Fruit fly (Drosophila melanogaster) whole organism, embryonic: Measurements from ENCODE around the gene eIF4A.

Experiments
- Asciz ChIP-seq: fragments of 200-800 bp; sonication (Bioruptor generic); optimal IDR thresholded peaks from 2 replicates; lab custom pipeline; 2017; ENCODE audit warnings: missing biosample characterization, mild to moderate bottlenecking, missing genetic modification characterization, missing genetic modification reagents
- CG10959 ChIP-seq: fragments of 200-800 bp; sonication (Bioruptor generic); IDR thresholded peaks from 2 replicates; pipeline ENCODE4 v1.3.6; 2022; ENCODE audit warnings: missing biosample characterization, missing genetic modification characterization
- CG11723 ChIP-seq: fragments of 200-800 bp; sonication (Bioruptor generic); optimal IDR thresholded peaks from 2 replicates; lab custom pipeline; 2017; ENCODE audit warnings: missing biosample characterization, mild to moderate bottlenecking, missing genetic modification characterization
- CG12769 ChIP-seq: fragments of 200-800 bp; sonication (Bioruptor generic); optimal IDR thresholded peaks from 2 replicates; lab custom pipeline; 2019; ENCODE audit warnings: missing biosample characterization, mild to moderate bottlenecking, missing genetic modification characterization, moderate library complexity
- CG15479 ChIP-seq: fragments of 200-800 bp; sonication (Bioruptor generic); optimal IDR thresholded peaks from 3 replicates; lab custom pipeline; 2019; ENCODE audit warnings: missing biosample characterization, mild to moderate bottlenecking, missing genetic modification characterization, moderate library complexity
- CG16815 ChIP-seq: fragments of 200-800 bp; sonication (Bioruptor generic); optimal IDR thresholded peaks from 3 replicates; lab custom pipeline; 2017; ENCODE audit warnings: missing biosample characterization, mild to moderate bottlenecking, missing genetic modification characterization
- CG1792 ChIP-seq: fragments of 200-800 bp; sonication (Bioruptor generic); optimal IDR thresholded peaks from 2 replicates; lab custom pipeline; 2016; ENCODE audit warnings: missing biosample characterization, missing genetic modification characterization
- CG18011 ChIP-seq: fragments of 200-800 bp; sonication (Bioruptor generic); optimal IDR thresholded peaks from 2 replicates; lab custom pipeline; 2017; ENCODE audit warnings: missing biosample characterization, missing genetic modification characterization, mild to moderate bottlenecking, moderate library complexity, missing genotype
- CG33557 ChIP-seq: fragments of 200-800 bp; sonication (Bioruptor generic); optimal IDR thresholded peaks from 2 replicates; lab custom pipeline; 2019; ENCODE audit warnings: missing biosample characterization, mild to moderate bottlenecking, missing genetic modification characterization, moderate library complexity
- CG42726 ChIP-seq: fragments of 200-800 bp; sonication (Bioruptor generic); IDR thresholded peaks from 2 replicates; pipeline ENCODE4 v1.3.6; 2022; ENCODE audit warnings: missing biosample characterization, missing genetic modification characterization; ENCODE audit not compliant: partially characterized antibody
- CG4328 ChIP-seq: fragments of 200-800 bp; sonication (Bioruptor generic); optimal IDR thresholded peaks from 3 replicates; lab custom pipeline; 2017; ENCODE audit warnings: missing biosample characterization, missing genetic modification reagents, missing genetic modification characterization
- CG9437 ChIP-seq: fragments of 200-800 bp; sonication (Bioruptor generic); optimal IDR thresholded peaks from 2 replicates; lab custom pipeline; 2018; ENCODE audit warnings: missing biosample characterization, mild to moderate bottlenecking, missing genetic modification characterization
- CHES-1-like ChIP-seq: fragments of 200-800 bp; sonication (Bioruptor generic); optimal IDR thresholded peaks from 2 replicates; lab custom pipeline; 2016; ENCODE audit warnings: missing biosample characterization, missing genetic modification characterization
- Chrac-16 ChIP-seq: fragments of 200-800 bp; sonication (Bioruptor generic); optimal IDR thresholded peaks from 3 replicates; lab custom pipeline; 2016; ENCODE audit warnings: missing biosample characterization, missing genetic modification characterization
- Dll ChIP-seq: fragments of 200-800 bp; sonication (Bioruptor generic); IDR thresholded peaks from 4 replicates; pipeline ENCODE4 v1.3.6; 2022; ENCODE audit warnings: missing biosample characterization, missing genetic modification characterization; ENCODE audit not compliant: partially characterized antibody
- Fer3 ChIP-seq: fragments of 200-800 bp; sonication (Bioruptor generic); optimal IDR thresholded peaks from 2 replicates; lab custom pipeline; 2018; ENCODE audit warnings: missing biosample characterization, mild to moderate bottlenecking, missing genetic modification characterization, moderate library complexity
- H2.0 ChIP-seq: fragments of 200-800 bp; sonication (Bioruptor generic); IDR thresholded peaks from 2 replicates; pipeline ENCODE4 v1.3.6; 2022; ENCODE audit warnings: missing biosample characterization, missing genetic modification characterization
- HmgZ ChIP-seq: fragments of 200-800 bp; sonication (Bioruptor generic); optimal IDR thresholded peaks from 2 replicates; lab custom pipeline; 2018; ENCODE audit warnings: missing biosample characterization, mild to moderate bottlenecking, missing genetic modification characterization
- NFAT ChIP-seq: fragments of 200-800 bp; sonication (Bioruptor generic); IDR thresholded peaks from 2 replicates; pipeline ENCODE4 v1.3.6; 2022; ENCODE audit warnings: missing biosample characterization, missing genetic modification characterization
- Oli ChIP-seq: fragments of 200-800 bp; sonication (Bioruptor generic); optimal IDR thresholded peaks from 2 replicates; lab custom pipeline; 2018; ENCODE audit warnings: missing biosample characterization, mild to moderate bottlenecking, missing genetic modification characterization, moderate library complexity
- Poxn ChIP-seq: fragments of 200-800 bp; sonication (Bioruptor generic); IDR thresholded peaks from 2 replicates; pipeline ENCODE4 v1.3.6; 2022; ENCODE audit warnings: missing biosample characterization, missing genetic modification characterization
- Sox102F ChIP-seq: fragments of 200-800 bp; sonication (Bioruptor generic); optimal IDR thresholded peaks from 2 replicates; lab custom pipeline; 2018; ENCODE audit warnings: missing biosample characterization, mild to moderate bottlenecking, missing genetic modification characterization, moderate library complexity
- cad ChIP-seq: fragments of >200 bp; optimal IDR thresholded peaks from 2 replicates; lab custom pipeline; 2017; ENCODE audit warnings: missing biosample characterization, missing genetic modification characterization
- caup ChIP-seq: fragments of 200-800 bp; sonication (Bioruptor generic); optimal IDR thresholded peaks from 3 replicates; lab custom pipeline; 2017; ENCODE audit warnings: missing biosample characterization, mild to moderate bottlenecking, missing genetic modification characterization, moderate library complexity; ENCODE audit not compliant: severe bottlenecking
- chm ChIP-seq: fragments of 200-800 bp; sonication (Bioruptor generic); IDR thresholded peaks from 2 replicates; pipeline ENCODE4 v1.3.6; 2022; ENCODE audit warnings: missing biosample characterization, missing genetic modification characterization
- ci ChIP-seq: fragments of 200-800 bp; sonication (Bioruptor generic); IDR thresholded peaks from 3 replicates; pipeline ENCODE4 v1.3.6; 2022; ENCODE audit warnings: missing biosample characterization, missing genetic modification characterization
- exex ChIP-seq: fragments of 200-800 bp; sonication (Bioruptor generic); optimal IDR thresholded peaks from 4 replicates; lab custom pipeline; 2018; ENCODE audit warnings: missing biosample characterization, mild to moderate bottlenecking, missing genetic modification characterization, moderate library complexity
- ftz-f1 ChIP-seq: fragments of 200-800 bp; sonication (Bioruptor generic); optimal IDR thresholded peaks from 2 replicates; lab custom pipeline; 2016; ENCODE audit warnings: missing biosample characterization, missing genetic modification characterization
- grau ChIP-seq: fragments of 200-800 bp; optimal IDR thresholded peaks from 3 replicates; lab custom pipeline; 2019; ENCODE audit warnings: missing biosample characterization, mild to moderate bottlenecking, missing genetic modification characterization, moderate library complexity
- gro ChIP-seq: fragments of 200-800 bp; sonication (Bioruptor generic); optimal IDR thresholded peaks from 2 replicates; lab custom pipeline; 2016; ENCODE audit warnings: missing biosample characterization, missing genetic modification characterization
- hkb ChIP-seq, 2 experiments: fragments of 200-800 bp in 1 of 2; fragments of >200 bp in 1 of 2; sonication (Bioruptor generic) in 1 of 2; IDR thresholded peaks in 1 of 2; optimal IDR thresholded peaks in 1 of 2; 2 replicates each; pipeline versions ENCODE4 v1.3.6 to Lab custom; 2017 to 2022; ENCODE audit warnings: missing biosample characterization in 1 of 2, missing genetic modification characterization in 1 of 2
- ind ChIP-seq: fragments of 200-800 bp; sonication (Bioruptor generic); optimal IDR thresholded peaks from 3 replicates; lab custom pipeline; 2016; ENCODE audit warnings: missing biosample characterization, missing genetic modification characterization
- jigr1 ChIP-seq: fragments of 200-800 bp; sonication (Bioruptor generic); IDR thresholded peaks from 3 replicates; pipeline ENCODE4 v1.3.6; 2022; ENCODE audit warnings: missing biosample characterization, missing genetic modification characterization
- lmd ChIP-seq: fragments of 200-800 bp; sonication (Bioruptor generic); IDR thresholded peaks from 2 replicates; pipeline ENCODE4 v1.3.6; 2022; ENCODE audit warnings: missing biosample characterization, missing genetic modification characterization
- mirr ChIP-seq: fragments of 200-800 bp; sonication (Bioruptor generic); optimal IDR thresholded peaks from 3 replicates; lab custom pipeline; 2018; ENCODE audit warnings: missing biosample characterization, mild to moderate bottlenecking, missing genetic modification characterization
- nerfin-1 ChIP-seq: fragments of 200-800 bp; sonication (Bioruptor generic); optimal IDR thresholded peaks from 3 replicates; lab custom pipeline; 2019; ENCODE audit warnings: missing biosample characterization, mild to moderate bottlenecking, missing genetic modification characterization, moderate library complexity
- otp ChIP-seq: fragments of 200-800 bp; sonication (Bioruptor generic); IDR thresholded peaks from 3 replicates; pipeline ENCODE4, ENCODE4 v1.3.6; 2022; ENCODE audit warnings: missing biosample characterization, missing genetic modification characterization
- peb ChIP-seq: fragments of 200-800 bp; sonication (Bioruptor generic); IDR thresholded peaks from 2 replicates; pipeline ENCODE4 v1.3.6; 2022; ENCODE audit warnings: missing biosample characterization, missing genetic modification characterization
- ranshi ChIP-seq: fragments of 200-800 bp; sonication (Bioruptor generic); IDR thresholded peaks from 2 replicates; pipeline ENCODE4 v1.3.6; 2022; ENCODE audit warnings: missing biosample characterization, missing genetic modification characterization
- slbo ChIP-seq: fragments of 200-800 bp; sonication (Bioruptor generic); IDR thresholded peaks from 2 replicates; pipeline ENCODE4 v1.3.6; 2022; ENCODE audit warnings: missing biosample characterization, missing genetic modification characterization
- sob ChIP-seq: fragments of 200-800 bp; sonication (Bioruptor generic); IDR thresholded peaks from 2 replicates; pipeline ENCODE4 v1.3.6; 2022; ENCODE audit warnings: missing biosample characterization, missing genetic modification characterization
- sr ChIP-seq: fragments of 200-800 bp; sonication (Bioruptor generic); IDR thresholded peaks from 3 replicates; pipeline ENCODE4 v1.3.6; 2022; ENCODE audit warnings: missing biosample characterization, missing genetic modification characterization
- stc ChIP-seq: fragments of 200-800 bp; sonication (Bioruptor generic); IDR thresholded peaks from 2 replicates; pipeline ENCODE4 v1.3.6; 2022; ENCODE audit warnings: missing biosample characterization, missing genetic modification characterization
- unc-4 ChIP-seq: fragments of 200-800 bp; sonication (Bioruptor generic); IDR thresholded peaks from 2 replicates; pipeline ENCODE4 v1.3.6; 2022; ENCODE audit warnings: missing biosample characterization, missing genetic modification characterization; ENCODE audit not compliant: partially characterized antibody
- zen2 ChIP-seq: fragments of 200-800 bp; sonication (Bioruptor generic); IDR thresholded peaks from 3 replicates; pipeline ENCODE4 v1.3.6; 2022; ENCODE audit warnings: missing biosample characterization, missing genetic modification characterization; ENCODE audit not compliant: partially characterized antibody
- zfh1 ChIP-seq: fragments of 200-800 bp; sonication (Bioruptor generic); IDR thresholded peaks from 3 replicates; pipeline ENCODE4 v1.3.6; 2022; ENCODE audit warnings: missing biosample characterization, missing genetic modification characterization
- zfh2 ChIP-seq: fragments of 200-800 bp; sonication (Bioruptor generic); optimal IDR thresholded peaks from 2 replicates; lab custom pipeline; 2016; ENCODE audit warnings: missing biosample characterization, missing genetic modification characterization

The eIF4A gene

dm6 chr2L:5944305-5945282, 37.0 kb upstream of the eIF4A start (continued):
- peak; percentile 76; the same call in 1 of the 2 replicates for TF ChIP-seq chm (GFP tag; lab: Robert Waterston, UW)
- TF ChIP-seq unc-4 (GFP tag; lab: Robert Waterston, UW) = no peak
- TF ChIP-seq CG16815 = no peak
- TF ChIP-seq NFAT (GFP tag; lab: Robert Waterston, UW) = no peak
- TF ChIP-seq nerfin-1 = no peak
- TF ChIP-seq CG12769 (tag; lab: Kevin White, UChicago) = peak; percentile 57
- no peak for TF ChIP-seq CG9437 (GFP tag; lab: Kevin White, UChicago)
- no peak for TF ChIP-seq peb (GFP tag; lab: Robert Waterston, UW)
- TF ChIP-seq mirr (GFP tag; lab: Kevin White, UChicago) = peak; percentile 78
- peak; percentile 14 for TF ChIP-seq CG15479 (GFP tag; lab: Kevin White, UChicago)
- TF ChIP-seq Oli (tag; lab: Kevin White, UChicago) = no peak
- TF ChIP-seq zen2 = peak; percentile 53; the same call in 2 of the 3 replicates
- TF ChIP-seq CHES-1-like (GFP tag; lab: Kevin White, UChicago) = no peak
- peak; percentile 32 for TF ChIP-seq cad (GFP tag; lab: Kevin White, UChicago)
- no peak for TF ChIP-seq CG11723 (GFP tag; lab: Kevin White, UChicago)
- no peak for TF ChIP-seq CG4328 (GFP tag; lab: Kevin White, UChicago)
- TF ChIP-seq Sox102F (GFP tag; lab: Kevin White, UChicago) = no peak
- TF ChIP-seq CG10959 (GFP tag; lab: Robert Waterston, UW) = 0 out of 2 replicates have a peak, but pooled peaks have one; percentile 14
- TF ChIP-seq stc = no peak
- peak; percentile 67 for TF ChIP-seq gro (GFP tag; lab: Kevin White, UChicago)
- no peak for TF ChIP-seq Fer3 (tag; lab: Kevin White, UChicago)
- no peak for TF ChIP-seq CG18011 (GFP tag; lab: Kevin White, UChicago)
- 0 out of 3 replicates have a peak, but pooled peaks have one; percentile 34 for TF ChIP-seq zfh1 (GFP tag; lab: Robert Waterston, UW)
- TF ChIP-seq zfh2 = no peak
- TF ChIP-seq CG42726 (GFP tag; lab: Robert Waterston, UW) = 0 out of 2 replicates have a peak, but pooled peaks have one; percentile 53
- TF ChIP-seq sob (GFP tag; lab: Robert Waterston, UW) = peak; percentile 21; the same call in 1 of the 2 replicates
- no peak for TF ChIP-seq jigr1 (GFP tag; lab: Robert Waterston, UW)
- peak; percentile 96 for TF ChIP-seq ftz-f1 (GFP tag; lab: Kevin White, UChicago)
- peak; percentile 53 for TF ChIP-seq HmgZ
- no peak for TF ChIP-seq Asciz (GFP tag; lab: Kevin White, UChicago)
- TF ChIP-seq hkb (optimal IDR thresholded peaks at IDR 0.05; lab: Kevin White, UChicago) = no peak
- peak; percentile 63; the same call in 1 of the 2 replicates for TF ChIP-seq hkb (GFP tag; IDR thresholded peaks at IDR 0.05; lab: Robert Waterston, UW)
- TF ChIP-seq CG1792 = peak; percentile 9
- no peak for TF ChIP-seq Chrac-16 (GFP tag; lab: Kevin White, UChicago)
- no peak for TF ChIP-seq Poxn (GFP tag; lab: Robert Waterston, UW)
- TF ChIP-seq ci (GFP tag; lab: Robert Waterston, UW) = peak; percentile 78
- TF ChIP-seq caup = peak; percentile 39
- no peak for TF ChIP-seq ind (GFP tag; lab: Kevin White, UChicago)
- TF ChIP-seq otp (GFP tag; lab: Robert Waterston, UW) = 0 out of 3 replicates have a peak, but pooled peaks have one; percentile 18
- 0 out of 2 replicates have a peak, but pooled peaks have one; percentile 6 for TF ChIP-seq lmd
- TF ChIP-seq CG33557 (GFP tag; lab: Kevin White, UChicago) = no peak
- peak; percentile 96 for TF ChIP-seq exex (tag; lab: Kevin White, UChicago)
- TF ChIP-seq grau (tag; lab: Kevin White, UChicago) = no peak
- TF ChIP-seq H2.0 (GFP tag; lab: Robert Waterston, UW) = peak; percentile 45
- peak; percentile 25; the same call in 1 of the 2 replicates for TF ChIP-seq ranshi (GFP tag; lab: Robert Waterston, UW)
- TF ChIP-seq sr (GFP tag; lab: Robert Waterston, UW) = 0 out of 3 replicates have a peak, but pooled peaks have one; percentile 10
- TF ChIP-seq slbo = no peak
- TF ChIP-seq Dll (GFP tag; lab: Robert Waterston, UW) = peak; percentile 50; the same call in 2 of the 4 replicates
